Worm (Caenorhabditis elegans) whole organism, L1 larva: ENCODE results near the gene C39B10.7.

ENCODE experiments used
- C34B4.2 ChIP-seq: sonication (generic microtip); optimal IDR thresholded peaks from 2 replicates; lab custom pipeline; 2017; ENCODE audit warnings: mild to moderate bottlenecking, missing genetic modification characterization, missing compliant biosample characterization
- F16B12.6 ChIP-seq: fragments of 150-350 bp; optimal IDR thresholded peaks from 2 replicates; lab custom pipeline; 2014; ENCODE audit warnings: missing biosample characterization, missing genetic modification characterization
- aha-1 ChIP-seq: fragments of 150-350 bp; optimal IDR thresholded peaks from 2 replicates; lab custom pipeline; 2014; ENCODE audit warnings: missing biosample characterization, missing genetic modification characterization
- alr-1 ChIP-seq: fragments of 200-800 bp; sonication (Bioruptor generic); optimal IDR thresholded peaks from 2 replicates; lab custom pipeline; 2018; ENCODE audit warnings: borderline replicate concordance, mild to moderate bottlenecking, missing genetic modification characterization, missing compliant biosample characterization
- blmp-1 ChIP-seq: fragments of 150-350 bp; optimal IDR thresholded peaks from 2 replicates; lab custom pipeline; 2014; ENCODE audit warnings: missing biosample characterization, missing genetic modification characterization
- ceh-63 ChIP-seq: fragments of 200-800 bp; sonication (Bioruptor generic); optimal IDR thresholded peaks from 2 replicates; lab custom pipeline; 2018; ENCODE audit warnings: mild to moderate bottlenecking, missing genetic modification characterization, missing compliant biosample characterization
- ceh-90 ChIP-seq: sonication (generic microtip); optimal IDR thresholded peaks from 2 replicates; lab custom pipeline; 2016; ENCODE audit warnings: missing genetic modification characterization, missing compliant biosample characterization
- dpl-1 ChIP-seq, 3 experiments: fragments of 150-350 bp in 2 of 3; sonication (generic microtip) in 1 of 3; optimal IDR thresholded peaks; 2 replicates each; lab custom pipeline; 2014 to 2017; ENCODE audit warnings: missing biosample characterization in 3 of 3, missing genetic modification characterization in 3 of 3, missing genetic modification reagents in 3 of 3
- dsc-1 ChIP-seq: sonication (generic microtip); optimal IDR thresholded peaks from 2 replicates; lab custom pipeline; 2016; ENCODE audit warnings: mild to moderate bottlenecking, missing genetic modification characterization, missing compliant biosample characterization
- efl-1 ChIP-seq, 4 experiments: fragments of 150-350 bp; optimal IDR thresholded peaks in 3 of 4; peaks in 1 of 4; 1 replicate in 1 of 4; 2 replicates in 3 of 4; lab custom pipeline; 2014; ENCODE audit warnings: missing biosample characterization in 2 of 4, missing genetic modification characterization in 2 of 4, missing genetic modification reagents in 2 of 4
- elt-2 ChIP-seq: sonication (generic microtip); optimal IDR thresholded peaks from 2 replicates; lab custom pipeline; 2016; ENCODE audit warnings: missing genetic modification characterization, mild to moderate bottlenecking, inconsistent platforms, missing compliant biosample characterization, missing genetic modification reagents
- elt-3 ChIP-seq, 6 experiments: fragments of 150-350 bp in 1 of 6; sonication (generic microtip); optimal IDR thresholded peaks; 2 replicates each; lab custom pipeline; 2017 to 2018; ENCODE audit warnings: missing biosample characterization in 6 of 6, missing genetic modification characterization in 6 of 6, inconsistent platforms in 1 of 6
- ets-5 ChIP-seq: fragments of 200-800 bp; sonication (Bioruptor generic); IDR thresholded peaks from 2 replicates; pipeline ENCODE4 v1.3.6; 2022; ENCODE audit warnings: missing genetic modification characterization, missing compliant biosample characterization
- fkh-10 ChIP-seq: sonication (generic microtip); optimal IDR thresholded peaks from 2 replicates; lab custom pipeline; 2017; ENCODE audit warnings: missing biosample characterization, missing genetic modification reagents, missing genetic modification characterization
- fkh-8 ChIP-seq: sonication (generic microtip); optimal IDR thresholded peaks from 2 replicates; lab custom pipeline; 2016; ENCODE audit warnings: mild to moderate bottlenecking, missing genetic modification characterization, missing compliant biosample characterization
- fos-1 ChIP-seq: fragments of 150-350 bp; optimal IDR thresholded peaks from 2 replicates; lab custom pipeline; 2014; ENCODE audit warnings: missing biosample characterization, missing genetic modification characterization
- grh-1 ChIP-seq: fragments of 200-800 bp; sonication (Bioruptor generic); IDR thresholded peaks from 2 replicates; pipeline ENCODE4 v1.3.6; 2022; ENCODE audit warnings: missing genetic modification reagents, missing genetic modification characterization, missing compliant biosample characterization
- hlh-17 ChIP-seq: fragments of 200-800 bp; sonication (Bioruptor generic); optimal IDR thresholded peaks from 2 replicates; lab custom pipeline; 2018; ENCODE audit warnings: missing genetic modification characterization, mild to moderate bottlenecking, missing compliant biosample characterization, moderate library complexity, borderline replicate concordance
- hpl-2 ChIP-seq: fragments of 150-350 bp; optimal IDR thresholded peaks from 2 replicates; lab custom pipeline; 2014; ENCODE audit warnings: missing biosample characterization, missing genetic modification reagents, missing genetic modification characterization
- irx-1 ChIP-seq: sonication (generic microtip); optimal IDR thresholded peaks from 2 replicates; lab custom pipeline; 2016; ENCODE audit warnings: missing genetic modification characterization, missing compliant biosample characterization
- isw-1 ChIP-seq: fragments of 200-800 bp; sonication (Bioruptor generic); IDR thresholded peaks from 2 replicates; pipeline ENCODE4 v1.3.6; 2022; ENCODE audit warnings: missing genetic modification characterization, missing compliant biosample characterization
- lin-13 ChIP-seq: fragments of 150-350 bp; optimal IDR thresholded peaks from 2 replicates; lab custom pipeline; 2014; ENCODE audit warnings: missing biosample characterization, missing genetic modification reagents, missing genetic modification characterization
- lin-14 ChIP-seq: fragments of 200-800 bp; sonication (Bioruptor generic); optimal IDR thresholded peaks from 2 replicates; lab custom pipeline; 2018; ENCODE audit warnings: mild to moderate bottlenecking, missing genetic modification characterization, moderate library complexity, missing compliant biosample characterization
- lin-39 ChIP-seq: fragments of 150-350 bp; optimal IDR thresholded peaks from 2 replicates; lab custom pipeline; 2014; ENCODE audit warnings: missing biosample characterization, missing genetic modification reagents, missing genetic modification characterization
- lsy-2 ChIP-seq, 2 experiments: fragments of 150-350 bp; optimal IDR thresholded peaks; 2 replicates each; lab custom pipeline; 2014; ENCODE audit warnings: missing biosample characterization in 2 of 2, missing genetic modification characterization in 2 of 2
- mab-9 ChIP-seq: fragments of 200-800 bp; sonication (Bioruptor generic); IDR thresholded peaks from 2 replicates; pipeline ENCODE4 v1.3.6; 2022; ENCODE audit warnings: missing genetic modification reagents, missing genetic modification characterization, missing compliant biosample characterization
- mdl-1 ChIP-seq, 2 experiments: fragments of 150-350 bp; optimal IDR thresholded peaks; 2 replicates each; lab custom pipeline; 2014 to 2017; ENCODE audit warnings: missing biosample characterization in 2 of 2, missing genetic modification characterization in 2 of 2, inconsistent platforms in 1 of 2
- nhr-12 ChIP-seq: sonication (generic microtip); optimal IDR thresholded peaks from 2 replicates; lab custom pipeline; 2017; ENCODE audit warnings: missing biosample characterization, missing genetic modification characterization
- nhr-19 ChIP-seq: fragments of 200-800 bp; sonication (Bioruptor generic); conservative IDR thresholded peaks from 2 replicates; pipeline ENCODE4 v1.3.6; 2022; ENCODE audit warnings: missing genetic modification characterization, missing compliant biosample characterization
- nhr-20 ChIP-seq: sonication (generic microtip); optimal IDR thresholded peaks from 2 replicates; lab custom pipeline; 2016; ENCODE audit warnings: mild to moderate bottlenecking, missing genetic modification characterization, missing compliant biosample characterization
- nhr-84 ChIP-seq: sonication (generic microtip); optimal IDR thresholded peaks from 2 replicates; lab custom pipeline; 2017; ENCODE audit warnings: missing biosample characterization, missing genetic modification characterization
- nhr-85 ChIP-seq: sonication (generic microtip); peaks from one replicate; lab custom pipeline; 2016; ENCODE audit warnings: missing genetic modification characterization, inconsistent platforms, missing compliant biosample characterization
- nhr-90 ChIP-seq: sonication (generic microtip); optimal IDR thresholded peaks from 2 replicates; lab custom pipeline; 2016; ENCODE audit warnings: mild to moderate bottlenecking, missing genetic modification characterization, missing compliant biosample characterization; ENCODE audit not compliant: poor library complexity
- pag-3 ChIP-seq: sonication (generic microtip); optimal IDR thresholded peaks from 2 replicates; lab custom pipeline; 2017; ENCODE audit warnings: missing genetic modification characterization, mild to moderate bottlenecking, missing compliant biosample characterization, antibody characterized with exemption, borderline replicate concordance; ENCODE audit not compliant: insufficient read depth
- pqm-1 ChIP-seq: sonication (generic microtip); optimal IDR thresholded peaks from 3 replicates; lab custom pipeline; 2017; ENCODE audit warnings: missing biosample characterization, missing genetic modification characterization
- snu-23 ChIP-seq: sonication (generic microtip); optimal IDR thresholded peaks from 2 replicates; lab custom pipeline; 2016; ENCODE audit warnings: missing genetic modification characterization, missing compliant biosample characterization
- sptf-1 ChIP-seq: fragments of 150-350 bp; optimal IDR thresholded peaks from 2 replicates; lab custom pipeline; 2014; ENCODE audit warnings: missing biosample characterization, missing genetic modification characterization
- sup-37 ChIP-seq: fragments of 200-800 bp; sonication (Bioruptor generic); optimal IDR thresholded peaks from 2 replicates; lab custom pipeline; 2018; ENCODE audit warnings: mild to moderate bottlenecking, missing genetic modification characterization, missing compliant biosample characterization
- tlp-1 ChIP-seq: fragments of 150-350 bp; optimal IDR thresholded peaks from 2 replicates; lab custom pipeline; 2014; ENCODE audit warnings: missing biosample characterization, missing genetic modification characterization
- unc-130 ChIP-seq: fragments of 150-350 bp; optimal IDR thresholded peaks from 2 replicates; lab custom pipeline; 2017; ENCODE audit warnings: missing biosample characterization, missing genetic modification characterization, inconsistent platforms
- unc-30 ChIP-seq: sonication (generic microtip); optimal IDR thresholded peaks from 2 replicates; lab custom pipeline; 2017; ENCODE audit warnings: missing biosample characterization, missing genetic modification characterization
- unc-62 ChIP-seq: fragments of 150-350 bp; optimal IDR thresholded peaks from 2 replicates; lab custom pipeline; 2014; ENCODE audit warnings: missing biosample characterization, missing genetic modification reagents, missing genetic modification characterization
- unc-86 ChIP-seq: sonication (generic microtip); optimal IDR thresholded peaks from 2 replicates; lab custom pipeline; 2016; ENCODE audit warnings: missing genetic modification characterization, missing compliant biosample characterization
- ztf-11 ChIP-seq, 2 experiments: sonication (generic microtip); optimal IDR thresholded peaks; 2 replicates each; lab custom pipeline; 2016 to 2017; ENCODE audit warnings: missing genetic modification characterization in 2 of 2, missing biosample characterization in 1 of 2, missing compliant biosample characterization in 1 of 2

The C39B10.7 gene

DNA sequence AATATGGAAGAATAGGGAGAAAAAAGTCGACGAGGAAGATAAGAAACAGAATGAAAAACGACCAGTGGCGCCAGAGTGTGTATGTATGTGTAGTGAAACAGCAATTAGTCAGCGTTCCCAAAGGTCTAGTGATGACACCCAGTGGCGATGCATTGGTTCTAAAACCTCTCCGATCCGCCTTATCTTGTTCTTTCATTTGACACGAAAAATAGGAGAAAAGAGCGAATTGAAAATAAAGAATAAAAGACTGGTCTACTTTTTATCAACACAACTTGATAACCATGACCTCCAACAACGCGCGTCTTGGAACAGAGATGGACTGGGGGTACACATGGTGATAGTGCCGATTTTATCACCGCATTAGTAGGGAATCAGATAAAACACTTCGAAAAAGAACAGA is 45.8 kb upstream of the C39B10.7 start:
- TF ChIP-seq lin-39 (tag; lab: Kevin White, UChicago) (no peak), elt-3 (tag; optimal IDR thresholded peaks at IDR 0.05; lab: Kevin White, UChicago) (peak in 4 of 6 experiments; percentile 32 to 90 (median 71)), blmp-1 (peak; percentile 85), nhr-90 (tag; lab: Kevin White, UChicago) (peak; percentile 10), nhr-20 (tag; lab: Kevin White, UChicago) (peak; percentile 18), unc-130 (tag; lab: Kevin White, UChicago) (peak; percentile 11), lin-14 (GFP tag; lab: Kevin White, UChicago) (peak; percentile 60), elt-2 (tag; lab: Kevin White, UChicago) (peak; percentile 82), alr-1 (tag; lab: Kevin White, UChicago) (no peak)

DNA sequence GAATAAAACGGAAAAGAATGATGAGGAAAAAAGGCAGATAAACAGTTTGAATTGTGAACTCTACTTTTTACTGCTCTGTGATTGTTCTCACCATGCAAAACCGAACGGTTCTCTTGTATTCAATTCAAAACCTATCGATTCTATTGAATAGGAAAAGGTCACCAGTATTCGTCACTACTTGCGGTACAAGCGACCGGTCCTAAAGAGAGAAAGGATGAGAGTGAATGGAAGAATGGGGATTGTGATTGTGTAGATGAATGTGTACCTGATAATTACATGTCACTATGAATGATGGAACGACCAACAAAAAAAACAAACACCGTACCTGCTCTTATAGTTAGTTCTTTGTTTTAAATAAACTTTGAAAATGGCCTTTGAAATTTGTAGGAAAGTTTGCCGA is 43.9 kb upstream of the C39B10.7 start:
- TF ChIP-seq lsy-2 (tag; optimal IDR thresholded peaks at IDR 0.05; lab: Kevin White, UChicago) = no peak
- peak; percentile 91 for TF ChIP-seq blmp-1
- TF ChIP-seq efl-1 (optimal IDR thresholded peaks at IDR 0.05; lab: Kevin White, UChicago) = no peak
- peak in 1 of 2 experiments; percentile 43 for TF ChIP-seq efl-1 (GFP tag; optimal IDR thresholded peaks at IDR 0.05 in 1 of 2; lab: Kevin White, UChicago)
- TF ChIP-seq dsc-1 = no peak

DNA sequence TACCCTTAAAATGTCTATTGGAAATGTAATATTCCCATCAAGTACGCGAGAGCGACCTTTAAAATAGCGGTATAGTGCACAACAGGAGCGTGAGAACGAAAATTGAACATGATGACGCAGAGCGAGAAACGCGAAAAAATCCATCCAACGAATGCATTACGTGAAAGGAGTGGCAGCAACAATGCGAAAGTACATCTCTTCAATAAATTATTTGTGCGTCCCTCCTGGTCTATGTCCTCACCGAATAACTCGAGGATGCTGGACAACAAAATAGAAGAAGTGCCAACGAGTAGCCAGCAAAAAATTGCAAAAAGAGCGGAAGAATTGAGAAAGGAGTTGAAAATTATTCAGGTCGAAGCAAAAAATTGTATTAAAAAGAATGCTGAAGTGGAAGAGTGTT is 42.8 kb upstream of the C39B10.7 start:
- TF ChIP-seq dsc-1 (no peak), blmp-1 (peak; percentile 35), nhr-85 (tag; lab: Kevin White, UChicago) (peak; percentile 52), mdl-1 (tag; optimal IDR thresholded peaks at IDR 0.05; lab: Kevin White, UChicago) (no peak), lin-14 (GFP tag; lab: Kevin White, UChicago) (peak; percentile 57), F16B12.6 (no peak), fkh-10 (GFP tag; lab: Kevin White, UChicago) (peak; percentile 9), unc-86 (tag; lab: Kevin White, UChicago) (peak; percentile 30), dpl-1 (GFP tag; optimal IDR thresholded peaks at IDR 0.05; lab: Kevin White, UChicago) (no peak), pqm-1 (tag; lab: Kevin White, UChicago) (no peak), hlh-17 (no peak), unc-30 (tag; lab: Kevin White, UChicago) (no peak), nhr-90 (tag; lab: Kevin White, UChicago) (no peak), isw-1 (GFP tag; lab: Robert Waterston, UW) (no peak)

DNA sequence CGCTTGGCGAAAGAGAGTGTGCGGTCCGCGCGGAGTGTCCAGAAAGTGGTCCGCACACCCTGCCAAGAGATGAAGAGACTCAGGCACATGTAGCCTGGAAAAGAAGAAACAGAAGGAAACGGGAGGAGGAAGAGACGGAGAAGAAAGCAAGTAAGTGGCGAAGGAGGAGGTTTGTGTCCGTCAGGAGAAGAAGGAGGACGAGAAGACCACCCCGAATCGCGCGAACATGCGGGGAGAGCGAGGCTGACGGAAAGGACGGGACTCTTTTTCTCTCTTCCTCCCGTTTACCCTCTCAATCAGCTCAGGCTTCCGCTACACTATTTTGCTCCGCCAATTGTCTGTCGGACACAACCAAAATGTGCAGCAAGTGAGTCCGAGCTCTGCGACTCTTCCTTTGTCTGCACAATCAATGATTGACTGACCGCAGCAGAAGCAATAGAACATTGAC is 41.2 kb upstream of the C39B10.7 start:
- TF ChIP-seq unc-86 (tag; lab: Kevin White, UChicago) (peak; percentile 85), fos-1 (tag; lab: Kevin White, UChicago) (peak; percentile 16), nhr-19 (peak; percentile 58), sup-37 (GFP tag; lab: Kevin White, UChicago) (no peak), unc-130 (tag; lab: Kevin White, UChicago) (peak; percentile 47), C34B4.2 (tag; lab: Kevin White, UChicago) (no peak), ztf-11 (tag; optimal IDR thresholded peaks at IDR 0.05; lab: Kevin White, UChicago) (no peak), irx-1 (tag; lab: Kevin White, UChicago) (peak; percentile 47), nhr-90 (tag; lab: Kevin White, UChicago) (no peak), mab-9 (peak; percentile 55), fkh-10 (GFP tag; lab: Kevin White, UChicago) (peak; percentile 98), lin-13 (GFP tag; lab: Kevin White, UChicago) (no peak), aha-1 (no peak), unc-30 (tag; lab: Kevin White, UChicago) (no peak), hpl-2 (GFP tag; lab: Kevin White, UChicago) (no peak), tlp-1 (tag; lab: Kevin White, UChicago) (no peak), nhr-84 (tag; lab: Kevin White, UChicago) (no peak), fkh-8 (tag; lab: Kevin White, UChicago) (peak; percentile 89), nhr-20 (tag; lab: Kevin White, UChicago) (peak; percentile 32), unc-62 (GFP tag; lab: Kevin White, UChicago) (no peak), ceh-90 (tag; lab: Kevin White, UChicago) (no peak), nhr-12 (tag; lab: Kevin White, UChicago) (peak; percentile 15), pag-3 (tag; lab: Kevin White, UChicago) (no peak), ets-5 (no peak), ceh-63 (GFP tag; lab: Kevin White, UChicago) (no peak), sptf-1 (tag; lab: Kevin White, UChicago) (no peak), alr-1 (tag; lab: Kevin White, UChicago) (no peak), snu-23 (peak; percentile 63), dpl-1 (GFP tag; optimal IDR thresholded peaks at IDR 0.05; lab: Kevin White, UChicago) (no peak), grh-1 (GFP tag; lab: Robert Waterston, UW) (no peak)
